Fruit fly (Drosophila melanogaster) whole organism, embryonic: ENCODE measurements around the gene Pvr.

Experiments used
- Antp ChIP-seq: fragments of 200-800 bp; sonication (Bioruptor generic); optimal IDR thresholded peaks from 3 replicates; lab custom pipeline; 2016; ENCODE audit warnings: missing biosample characterization, missing genetic modification characterization
- B-H2 ChIP-seq: fragments of 200-800 bp; sonication (Bioruptor generic); optimal IDR thresholded peaks from 2 replicates; lab custom pipeline; 2018; ENCODE audit warnings: missing biosample characterization, mild to moderate bottlenecking, missing genetic modification characterization
- Blimp-1 ChIP-seq: fragments of 200-800 bp; sonication (Bioruptor generic); optimal IDR thresholded peaks from 3 replicates; lab custom pipeline; 2018; ENCODE audit warnings: missing biosample characterization, missing genetic modification characterization, mild to moderate bottlenecking, moderate library complexity, missing genetic modification reagents
- CG10209 ChIP-seq: fragments of 200-800 bp; sonication (Bioruptor generic); optimal IDR thresholded peaks from 3 replicates; lab custom pipeline; 2017; ENCODE audit warnings: missing biosample characterization, mild to moderate bottlenecking, missing genetic modification characterization, missing genetic modification reagents
- CG10267 ChIP-seq: fragments of 200-800 bp; sonication (Bioruptor generic); optimal IDR thresholded peaks from 2 replicates; lab custom pipeline; 2018; ENCODE audit warnings: missing biosample characterization, mild to moderate bottlenecking, missing genetic modification characterization, moderate library complexity
- CG10979 ChIP-seq: fragments of 200-800 bp; sonication (Bioruptor generic); optimal IDR thresholded peaks from 2 replicates; lab custom pipeline; 2018; ENCODE audit warnings: missing biosample characterization, mild to moderate bottlenecking, missing genetic modification characterization, moderate library complexity
- CG11723 ChIP-seq: fragments of 200-800 bp; sonication (Bioruptor generic); optimal IDR thresholded peaks from 2 replicates; lab custom pipeline; 2017; ENCODE audit warnings: missing biosample characterization, mild to moderate bottlenecking, missing genetic modification characterization
- CG12155 ChIP-seq: fragments of 200-800 bp; sonication (Bioruptor generic); optimal IDR thresholded peaks from 3 replicates; lab custom pipeline; 2016; ENCODE audit warnings: missing biosample characterization, missing genetic modification characterization
- CG12769 ChIP-seq: fragments of 200-800 bp; sonication (Bioruptor generic); optimal IDR thresholded peaks from 2 replicates; lab custom pipeline; 2019; ENCODE audit warnings: missing biosample characterization, mild to moderate bottlenecking, missing genetic modification characterization, moderate library complexity
- CG13424 ChIP-seq: fragments of 200-800 bp; sonication (Bioruptor generic); optimal IDR thresholded peaks from 2 replicates; lab custom pipeline; 2019; ENCODE audit warnings: missing biosample characterization, mild to moderate bottlenecking, missing genetic modification characterization, moderate library complexity
- CG15011 ChIP-seq: fragments of 200-800 bp; sonication (Bioruptor generic); optimal IDR thresholded peaks from 3 replicates; lab custom pipeline; 2018; ENCODE audit warnings: missing biosample characterization, mild to moderate bottlenecking, missing genetic modification characterization
- CG17612 ChIP-seq: fragments of 200-800 bp; sonication (Bioruptor generic); IDR thresholded peaks from 2 replicates; pipeline ENCODE4 v1.3.6; 2022; ENCODE audit warnings: missing biosample characterization, missing genetic modification characterization
- CG18619 ChIP-seq: fragments of 200-800 bp; sonication (Bioruptor generic); optimal IDR thresholded peaks from 3 replicates; lab custom pipeline; 2017; ENCODE audit warnings: missing biosample characterization, mild to moderate bottlenecking, missing genetic modification characterization
- CG2116 ChIP-seq: fragments of 200-800 bp; sonication (Bioruptor generic); optimal IDR thresholded peaks from 3 replicates; lab custom pipeline; 2018; ENCODE audit warnings: missing biosample characterization, mild to moderate bottlenecking, missing genetic modification characterization
- CG31224 ChIP-seq: fragments of 200-800 bp; sonication (Bioruptor generic); IDR thresholded peaks from 2 replicates; pipeline ENCODE4 v1.3.6; 2022; ENCODE audit warnings: missing biosample characterization, missing genetic modification characterization
- CG32767 ChIP-seq: fragments of 200-800 bp; sonication (Bioruptor generic); IDR thresholded peaks from 2 replicates; pipeline ENCODE4 v1.3.6; 2022; ENCODE audit warnings: missing biosample characterization, missing genetic modification characterization
- CG4820 ChIP-seq: fragments of 200-800 bp; sonication (Bioruptor generic); optimal IDR thresholded peaks from 3 replicates; lab custom pipeline; 2016; ENCODE audit warnings: missing biosample characterization, missing genetic modification characterization
- CG7271 ChIP-seq: fragments of 200-800 bp; sonication (Bioruptor generic); optimal IDR thresholded peaks from 2 replicates; lab custom pipeline; 2018; ENCODE audit warnings: missing biosample characterization, mild to moderate bottlenecking, missing genetic modification characterization, moderate library complexity
- CG7556 ChIP-seq: fragments of 200-800 bp; sonication (Bioruptor generic); optimal IDR thresholded peaks from 2 replicates; lab custom pipeline; 2017; ENCODE audit warnings: missing biosample characterization, mild to moderate bottlenecking, missing genetic modification characterization
- CG7786 ChIP-seq: fragments of 200-800 bp; sonication (Bioruptor generic); optimal IDR thresholded peaks from 2 replicates; lab custom pipeline; 2016; ENCODE audit warnings: missing biosample characterization, missing genetic modification characterization
- CG9215 ChIP-seq: fragments of 200-800 bp; sonication (Bioruptor generic); IDR thresholded peaks from 2 replicates; pipeline ENCODE4 v1.3.6; 2022; ENCODE audit warnings: missing biosample characterization, missing genetic modification characterization
- CG9437 ChIP-seq: fragments of 200-800 bp; sonication (Bioruptor generic); optimal IDR thresholded peaks from 2 replicates; lab custom pipeline; 2018; ENCODE audit warnings: missing biosample characterization, mild to moderate bottlenecking, missing genetic modification characterization
- D ChIP-seq, 2 experiments: fragments of 200-800 bp in 1 of 2; fragments of >200 bp in 1 of 2; sonication (Bioruptor generic) in 1 of 2; optimal IDR thresholded peaks; 2 replicates in 1 of 2; 3 replicates in 1 of 2; lab custom pipeline; 2017; ENCODE audit warnings: mild to moderate bottlenecking in 1 of 2, missing biosample characterization in 1 of 2, missing genetic modification characterization in 1 of 2, missing genetic modification reagents in 1 of 2
- Dref ChIP-seq: fragments of 200-800 bp; sonication (Bioruptor generic); IDR thresholded peaks from 2 replicates; pipeline ENCODE4 v1.3.6; 2022; ENCODE audit warnings: missing biosample characterization, missing genetic modification characterization
- Ets65A ChIP-seq: fragments of 200-800 bp; sonication (Bioruptor generic); peaks from one replicate; lab custom pipeline; 2016; ENCODE audit warnings: missing biosample characterization, missing genetic modification characterization
- MTF-1 ChIP-seq: fragments of 200-800 bp; sonication (Bioruptor generic); optimal IDR thresholded peaks from 2 replicates; lab custom pipeline; 2018; ENCODE audit warnings: missing biosample characterization, mild to moderate bottlenecking, missing genetic modification characterization, borderline replicate concordance
- Nf-YB ChIP-seq: fragments of 200-800 bp; sonication (Bioruptor generic); optimal IDR thresholded peaks from 3 replicates; lab custom pipeline; 2019; ENCODE audit warnings: missing biosample characterization, mild to moderate bottlenecking, missing genetic modification characterization, moderate library complexity
- Nf-YC ChIP-seq: fragments of 200-800 bp; optimal IDR thresholded peaks from 3 replicates; lab custom pipeline; 2019; ENCODE audit warnings: missing biosample characterization, mild to moderate bottlenecking, missing genetic modification characterization, moderate library complexity
- Rx ChIP-seq: fragments of 200-800 bp; sonication (Bioruptor generic); IDR thresholded peaks from 2 replicates; pipeline ENCODE4 v1.3.6; 2022; ENCODE audit warnings: missing biosample characterization, missing genetic modification characterization
- Spps ChIP-seq: fragments of 200-800 bp; sonication (Bioruptor generic); optimal IDR thresholded peaks from 2 replicates; lab custom pipeline; 2018; ENCODE audit warnings: missing biosample characterization, mild to moderate bottlenecking, missing genetic modification characterization
- Vsx1 ChIP-seq: fragments of 200-800 bp; sonication (Bioruptor generic); optimal IDR thresholded peaks from 2 replicates; lab custom pipeline; 2017; ENCODE audit warnings: missing biosample characterization, mild to moderate bottlenecking, missing genetic modification characterization, missing genetic modification reagents
- Xbp1 ChIP-seq: fragments of 200-800 bp; sonication (Bioruptor generic); optimal IDR thresholded peaks from 3 replicates; lab custom pipeline; 2016; ENCODE audit warnings: missing biosample characterization, mild to moderate bottlenecking, missing genetic modification characterization
- al ChIP-seq: fragments of 200-800 bp; sonication (Bioruptor generic); IDR thresholded peaks from 2 replicates; pipeline ENCODE4 v1.3.6; 2022; ENCODE audit warnings: missing biosample characterization, missing genetic modification characterization
- ato ChIP-seq: fragments of 200-800 bp; sonication (Bioruptor generic); IDR thresholded peaks from 2 replicates; pipeline ENCODE4 v1.3.6; 2022; ENCODE audit warnings: missing biosample characterization, missing genetic modification characterization; ENCODE audit not compliant: partially characterized antibody
- az2 ChIP-seq: fragments of 200-800 bp; sonication (Bioruptor generic); optimal IDR thresholded peaks from 3 replicates; lab custom pipeline; 2016; ENCODE audit warnings: missing biosample characterization, missing genetic modification characterization
- bigmax ChIP-seq: fragments of 200-800 bp; sonication (Bioruptor generic); optimal IDR thresholded peaks from 2 replicates; lab custom pipeline; 2018; ENCODE audit warnings: missing biosample characterization, mild to moderate bottlenecking, missing genetic modification characterization
- bowl ChIP-seq: fragments of 200-800 bp; sonication (Bioruptor generic); IDR thresholded peaks from 2 replicates; pipeline ENCODE4 v1.3.6; 2022; ENCODE audit warnings: missing biosample characterization, missing genetic modification characterization
- dm ChIP-seq: fragments of 200-800 bp; sonication (Bioruptor generic); optimal IDR thresholded peaks from 3 replicates; lab custom pipeline; 2016; ENCODE audit warnings: missing biosample characterization, missing genetic modification characterization
- esg ChIP-seq: fragments of 200-800 bp; sonication (Bioruptor generic); conservative IDR thresholded peaks from 2 replicates; pipeline ENCODE4 v1.3.6; 2022; ENCODE audit warnings: missing biosample characterization, missing genetic modification characterization
- hth ChIP-seq: fragments of >200 bp; optimal IDR thresholded peaks from 2 replicates; lab custom pipeline; 2017; ENCODE audit warnings: inconsistent platforms
- lbe ChIP-seq: fragments of 200-800 bp; sonication (Bioruptor generic); optimal IDR thresholded peaks from 2 replicates; lab custom pipeline; 2016; ENCODE audit warnings: missing biosample characterization, mild to moderate bottlenecking, missing genetic modification characterization
- lola ChIP-seq, 3 experiments: fragments of >200 bp in 2 of 3; fragments of 200-800 bp in 1 of 3; sonication (Bioruptor generic) in 1 of 3; optimal IDR thresholded peaks; 2 replicates each; lab custom pipeline; 2017 to 2019; ENCODE audit warnings: missing biosample characterization in 3 of 3, missing genetic modification characterization in 3 of 3, mild to moderate bottlenecking in 1 of 3, moderate library complexity in 1 of 3
- maf-S ChIP-seq: fragments of 200-800 bp; sonication (Bioruptor generic); optimal IDR thresholded peaks from 2 replicates; lab custom pipeline; 2016; ENCODE audit warnings: missing biosample characterization, missing genetic modification characterization
- pfk ChIP-seq: fragments of 200-800 bp; sonication (Bioruptor generic); optimal IDR thresholded peaks from 2 replicates; lab custom pipeline; 2018; ENCODE audit warnings: missing biosample characterization, mild to moderate bottlenecking, missing genetic modification characterization, moderate library complexity
- scrt ChIP-seq: fragments of 200-800 bp; sonication (Bioruptor generic); optimal IDR thresholded peaks from 2 replicates; lab custom pipeline; 2018; ENCODE audit warnings: missing biosample characterization, mild to moderate bottlenecking, missing genetic modification characterization, moderate library complexity
- sens ChIP-seq: fragments of 200-800 bp; sonication (Bioruptor generic); peaks from one replicate; lab custom pipeline; 2016; ENCODE audit warnings: missing biosample characterization, missing genetic modification characterization
- seq ChIP-seq: fragments of 200-800 bp; sonication (Bioruptor generic); IDR thresholded peaks from 2 replicates; pipeline ENCODE4 v1.3.6; 2022; ENCODE audit warnings: missing biosample characterization, missing genetic modification characterization
- trem ChIP-seq: fragments of 200-800 bp; optimal IDR thresholded peaks from 3 replicates; lab custom pipeline; 2019; ENCODE audit warnings: missing biosample characterization, mild to moderate bottlenecking, missing genetic modification characterization, moderate library complexity
- yki ChIP-seq: fragments of >200 bp; optimal IDR thresholded peaks from 3 replicates; lab custom pipeline; 2018

The Pvr gene

dm6 chr2L:8212666-8213270 lies 26.9 kb downstream of the Pvr start, which contains the start of the genes CG8372 and CG8360 (continued):
- peak; percentile 96 for TF ChIP-seq scrt (GFP tag; lab: Kevin White, UChicago)
- peak; percentile 98 for TF ChIP-seq CG18619
- TF ChIP-seq CG12769 (tag; lab: Kevin White, UChicago) = peak; percentile 98
- peak; percentile 99 for TF ChIP-seq esg (GFP tag; lab: Robert Waterston, UW)
- TF ChIP-seq CG13424 (tag; lab: Kevin White, UChicago) = peak; percentile 99
- TF ChIP-seq CG7556 = peak; percentile 98
- no peak for TF ChIP-seq yki
- peak; percentile 99 for TF ChIP-seq Antp
- TF ChIP-seq Vsx1 = peak; percentile 96
- TF ChIP-seq CG4820 (GFP tag; lab: Kevin White, UChicago) = peak; percentile 99
- peak; percentile 97 for TF ChIP-seq bowl
- peak in 1 of 3 experiments; percentile 98 for TF ChIP-seq lola (GFP tag; optimal IDR thresholded peaks at IDR 0.05; lab: Kevin White, UChicago)
- TF ChIP-seq Ets65A (GFP tag; lab: Kevin White, UChicago) = peak; percentile 100
- peak; percentile 97 for TF ChIP-seq CG9215 (GFP tag; lab: Robert Waterston, UW)
- peak; percentile 99 for TF ChIP-seq CG7786 (GFP tag; lab: Kevin White, UChicago)
- TF ChIP-seq CG12155 (GFP tag; lab: Kevin White, UChicago) = peak; percentile 98
- TF ChIP-seq Dref (GFP tag; lab: Robert Waterston, UW) = peak; percentile 51
- TF ChIP-seq seq (GFP tag; lab: Robert Waterston, UW) = peak; percentile 99
- TF ChIP-seq al (GFP tag; lab: Robert Waterston, UW) = peak; percentile 98
- TF ChIP-seq ato (GFP tag; lab: Robert Waterston, UW) = peak; percentile 44; the same call in 1 of the 2 replicates
- TF ChIP-seq CG10979 (tag; lab: Kevin White, UChicago) = peak; percentile 98
- TF ChIP-seq trem (tag; lab: Kevin White, UChicago) = peak; percentile 96
- peak; percentile 98 for TF ChIP-seq B-H2
- peak; percentile 98 for TF ChIP-seq dm (GFP tag; lab: Kevin White, UChicago)
- peak; percentile 99 for TF ChIP-seq az2 (GFP tag; lab: Kevin White, UChicago)
- peak; percentile 100 for TF ChIP-seq Xbp1 (GFP tag; lab: Kevin White, UChicago)
- peak; percentile 88 for TF ChIP-seq Nf-YB (GFP tag; lab: Kevin White, UChicago)
- peak; percentile 98 for TF ChIP-seq CG10209 (GFP tag; lab: Kevin White, UChicago)
- TF ChIP-seq pfk (GFP tag; lab: Kevin White, UChicago) = peak; percentile 59
- peak; percentile 99 for TF ChIP-seq Rx
- TF ChIP-seq Spps (tag; lab: Kevin White, UChicago) = peak; percentile 97
- peak; percentile 76 for TF ChIP-seq bigmax (GFP tag; lab: Kevin White, UChicago)
- peak; percentile 97 for TF ChIP-seq MTF-1 (GFP tag; lab: Kevin White, UChicago)
- TF ChIP-seq CG31224 = peak; percentile 97
- TF ChIP-seq D (optimal IDR thresholded peaks at IDR 0.05; lab: Kevin White, UChicago) = no peak
- peak; percentile 98 for TF ChIP-seq D (GFP tag; optimal IDR thresholded peaks at IDR 0.05; lab: Kevin White, UChicago)
- peak; percentile 100 for TF ChIP-seq CG10267 (tag; lab: Kevin White, UChicago)
- TF ChIP-seq sens (GFP tag; lab: Kevin White, UChicago) = peak; percentile 100
- peak; percentile 97 for TF ChIP-seq CG15011 (GFP tag; lab: Kevin White, UChicago)
- TF ChIP-seq maf-S = peak; percentile 99
- peak; percentile 97 for TF ChIP-seq Blimp-1 (GFP tag; lab: Kevin White, UChicago)
- TF ChIP-seq CG32767 (GFP tag; lab: Robert Waterston, UW) = peak; percentile 98
- TF ChIP-seq CG11723 = peak; percentile 99
- peak; percentile 96 for TF ChIP-seq CG7271 (tag; lab: Kevin White, UChicago)
- peak; percentile 97 for TF ChIP-seq CG17612 (GFP tag; lab: Robert Waterston, UW)
- peak; percentile 91 for TF ChIP-seq CG2116 (GFP tag; lab: Kevin White, UChicago)
- TF ChIP-seq hth (lab: Kevin White, UChicago) = no peak
- TF ChIP-seq CG9437 (GFP tag; lab: Kevin White, UChicago) = peak; percentile 95
- TF ChIP-seq lbe (GFP tag; lab: Kevin White, UChicago) = peak; percentile 99
- peak; percentile 92 for TF ChIP-seq Nf-YC
